Fruit fly (Drosophila melanogaster) whole organism, pupa: Measurements from ENCODE around the gene CG4496.
A peak's percentile ranks its signal among the peaks of the same experiment; 100 is the strongest.

Experiments used
- CG10348 ChIP-seq: fragments of 200-800 bp; sonication (Bioruptor generic); IDR thresholded peaks from 2 replicates; pipeline ENCODE4 v1.3.6; 2022; ENCODE audit warnings: missing biosample characterization, missing genetic modification characterization
- CG13204 ChIP-seq: fragments of 200-800 bp; sonication (Bioruptor generic); optimal IDR thresholded peaks from 2 replicates; lab custom pipeline; 2018; ENCODE audit warnings: missing biosample characterization, mild to moderate bottlenecking, missing genetic modification characterization, moderate library complexity
- CG14655 ChIP-seq: fragments of 200-800 bp; sonication (Bioruptor generic); optimal IDR thresholded peaks from 3 replicates; lab custom pipeline; 2017; ENCODE audit warnings: mild to moderate bottlenecking, missing biosample characterization, missing genetic modification reagents, missing genetic modification characterization
- CG15710 ChIP-seq: fragments of 200-800 bp; sonication (Bioruptor generic); optimal IDR thresholded peaks from 2 replicates; lab custom pipeline; 2018; ENCODE audit warnings: missing biosample characterization, mild to moderate bottlenecking, missing genetic modification characterization, moderate library complexity
- CG17806 ChIP-seq: fragments of 200-800 bp; sonication (Bioruptor generic); optimal IDR thresholded peaks from 2 replicates; lab custom pipeline; 2018; ENCODE audit warnings: missing biosample characterization, mild to moderate bottlenecking, missing genetic modification characterization, moderate library complexity
- CG4496 ChIP-seq: fragments of 200-800 bp; sonication (Bioruptor generic); IDR thresholded peaks from 3 replicates; pipeline ENCODE4 v1.3.6; 2022; ENCODE audit warnings: missing biosample characterization, missing genetic modification characterization
- CG8301 ChIP-seq: fragments of 200-800 bp; sonication (Bioruptor generic); optimal IDR thresholded peaks from 2 replicates; lab custom pipeline; 2018; ENCODE audit warnings: missing biosample characterization, mild to moderate bottlenecking, missing genetic modification characterization
- EcR ChIP-seq: fragments of 200-800 bp; sonication (Bioruptor generic); optimal IDR thresholded peaks from 3 replicates; lab custom pipeline; 2019; ENCODE audit warnings: missing biosample characterization, missing genetic modification characterization, mild to moderate bottlenecking, moderate library complexity, missing genetic modification reagents
- Ets98B ChIP-seq: fragments of 200-800 bp; sonication (Bioruptor generic); IDR thresholded peaks from 2 replicates; pipeline ENCODE4 v1.3.6; 2022; ENCODE audit warnings: missing biosample characterization, missing genetic modification characterization
- Pif1A ChIP-seq: fragments of 200-800 bp; sonication (Bioruptor generic); optimal IDR thresholded peaks from 3 replicates; lab custom pipeline; 2016; ENCODE audit warnings: missing biosample characterization, missing genetic modification characterization
- Snoo ChIP-seq: fragments of 200-800 bp; sonication (Bioruptor generic); optimal IDR thresholded peaks from 3 replicates; lab custom pipeline; 2017; ENCODE audit warnings: missing biosample characterization, mild to moderate bottlenecking, missing genetic modification characterization, inconsistent platforms
- fd96Ca ChIP-seq: fragments of 200-800 bp; sonication (Bioruptor generic); IDR thresholded peaks from 3 replicates; pipeline ENCODE4 v1.3.6; 2022; ENCODE audit warnings: missing biosample characterization, missing genetic modification characterization
- gl ChIP-seq: fragments of 200-800 bp; sonication (Bioruptor generic); optimal IDR thresholded peaks from 2 replicates; lab custom pipeline; 2018; ENCODE audit warnings: missing biosample characterization, mild to moderate bottlenecking, missing genetic modification characterization
- rn ChIP-seq: fragments of 200-800 bp; sonication (Bioruptor generic); IDR thresholded peaks from 2 replicates; pipeline ENCODE4 v1.3.6; 2022; ENCODE audit warnings: missing biosample characterization, missing genetic modification characterization

DNA sequence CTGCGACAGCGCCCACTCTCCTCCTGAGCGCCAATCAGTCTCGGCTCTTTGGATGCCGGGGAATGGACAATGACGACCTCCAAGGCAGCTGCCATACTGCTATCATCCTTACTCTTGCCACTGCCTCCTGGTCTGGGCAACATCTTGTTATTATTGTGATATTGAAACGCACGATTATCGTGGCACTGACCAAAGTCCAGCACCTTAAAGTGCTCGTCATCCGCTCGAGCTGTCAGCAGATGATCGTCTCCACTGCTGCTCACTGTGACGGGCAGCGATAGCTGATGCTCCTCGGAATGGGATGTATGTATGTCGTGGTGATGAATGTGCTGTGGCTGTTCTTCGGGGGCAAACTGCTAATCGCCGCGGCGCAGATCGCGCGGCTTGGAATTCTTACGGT lies 17.9 kb upstream of the CG4496 start:
- TF ChIP-seq CG17806, result peak; percentile 11
- TF ChIP-seq Pif1A (GFP tag; lab: Kevin White, UChicago), result no peak
- peak; percentile 51; the same call in 1 of the 3 replicates for TF ChIP-seq CG4496 (GFP tag; lab: Robert Waterston, UW)
- no peak for TF ChIP-seq Ets98B (GFP tag; lab: Robert Waterston, UW)
- TF ChIP-seq CG10348 (GFP tag; lab: Robert Waterston, UW), result no peak
- TF ChIP-seq CG14655, result no peak
- no peak; the same call in 2 of the 3 replicates for TF ChIP-seq fd96Ca
- no peak for TF ChIP-seq rn
- TF ChIP-seq CG8301 (tag; lab: Kevin White, UChicago), result no peak
- no peak for TF ChIP-seq Snoo (tag; lab: Kevin White, UChicago)
- TF ChIP-seq EcR, result peak; percentile 16
- TF ChIP-seq CG15710 (tag; lab: Kevin White, UChicago), result no peak
- TF ChIP-seq CG13204 (GFP tag; lab: Kevin White, UChicago), result no peak
- peak; percentile 69 for TF ChIP-seq gl (tag; lab: Kevin White, UChicago)
